Fruit fly (Drosophila melanogaster) whole organism, pupa: Measurements from ENCODE around the gene Mtl.

ENCODE experiments used
- CG10348 ChIP-seq: fragments of 200-800 bp; sonication (Bioruptor generic); IDR thresholded peaks from 2 replicates; pipeline ENCODE4 v1.3.6; 2022; ENCODE audit warnings: missing biosample characterization, missing genetic modification characterization
- CG12605 ChIP-seq: fragments of 200-800 bp; sonication (Bioruptor generic); IDR thresholded peaks from 2 replicates; pipeline ENCODE4 v1.3.6; 2022; ENCODE audit warnings: missing biosample characterization, missing genetic modification characterization
- CG13204 ChIP-seq: fragments of 200-800 bp; sonication (Bioruptor generic); optimal IDR thresholded peaks from 2 replicates; lab custom pipeline; 2018; ENCODE audit warnings: missing biosample characterization, mild to moderate bottlenecking, missing genetic modification characterization, moderate library complexity
- CG14655 ChIP-seq: fragments of 200-800 bp; sonication (Bioruptor generic); optimal IDR thresholded peaks from 3 replicates; lab custom pipeline; 2017; ENCODE audit warnings: mild to moderate bottlenecking, missing biosample characterization, missing genetic modification reagents, missing genetic modification characterization
- CG15710 ChIP-seq: fragments of 200-800 bp; sonication (Bioruptor generic); optimal IDR thresholded peaks from 2 replicates; lab custom pipeline; 2018; ENCODE audit warnings: missing biosample characterization, mild to moderate bottlenecking, missing genetic modification characterization, moderate library complexity
- CG17806 ChIP-seq: fragments of 200-800 bp; sonication (Bioruptor generic); optimal IDR thresholded peaks from 2 replicates; lab custom pipeline; 2018; ENCODE audit warnings: missing biosample characterization, mild to moderate bottlenecking, missing genetic modification characterization, moderate library complexity
- CG32121 ChIP-seq: fragments of 200-800 bp; sonication (Bioruptor generic); IDR thresholded peaks from 2 replicates; pipeline ENCODE4 v1.3.6; 2022; ENCODE audit warnings: missing biosample characterization, missing genetic modification characterization
- CG34367 ChIP-seq: fragments of 200-800 bp; sonication (Bioruptor generic); optimal IDR thresholded peaks from 2 replicates; lab custom pipeline; 2018; ENCODE audit warnings: missing biosample characterization, mild to moderate bottlenecking, missing genetic modification characterization
- CG4496 ChIP-seq: fragments of 200-800 bp; sonication (Bioruptor generic); IDR thresholded peaks from 3 replicates; pipeline ENCODE4 v1.3.6; 2022; ENCODE audit warnings: missing biosample characterization, missing genetic modification characterization
- CG8159 ChIP-seq: fragments of 200-800 bp; sonication (Bioruptor generic); optimal IDR thresholded peaks from 3 replicates; lab custom pipeline; 2018; ENCODE audit warnings: missing biosample characterization, mild to moderate bottlenecking, missing genetic modification characterization, moderate library complexity
- CG8301 ChIP-seq: fragments of 200-800 bp; sonication (Bioruptor generic); optimal IDR thresholded peaks from 2 replicates; lab custom pipeline; 2018; ENCODE audit warnings: missing biosample characterization, mild to moderate bottlenecking, missing genetic modification characterization
- CG9948 ChIP-seq: fragments of 200-800 bp; sonication (Bioruptor generic); optimal IDR thresholded peaks from 2 replicates; lab custom pipeline; 2018; ENCODE audit warnings: missing biosample characterization, mild to moderate bottlenecking, missing genetic modification characterization, moderate library complexity
- D1 ChIP-seq: fragments of 200-800 bp; sonication (Bioruptor generic); optimal IDR thresholded peaks from 2 replicates; lab custom pipeline; 2018; ENCODE audit warnings: missing biosample characterization, mild to moderate bottlenecking, missing genetic modification characterization, moderate library complexity
- EcR ChIP-seq: fragments of 200-800 bp; sonication (Bioruptor generic); optimal IDR thresholded peaks from 3 replicates; lab custom pipeline; 2019; ENCODE audit warnings: missing biosample characterization, missing genetic modification characterization, mild to moderate bottlenecking, moderate library complexity, missing genetic modification reagents
- Ets98B ChIP-seq: fragments of 200-800 bp; sonication (Bioruptor generic); IDR thresholded peaks from 2 replicates; pipeline ENCODE4 v1.3.6; 2022; ENCODE audit warnings: missing biosample characterization, missing genetic modification characterization
- Pif1A ChIP-seq: fragments of 200-800 bp; sonication (Bioruptor generic); optimal IDR thresholded peaks from 3 replicates; lab custom pipeline; 2016; ENCODE audit warnings: missing biosample characterization, missing genetic modification characterization
- Pif1B ChIP-seq: fragments of 200-800 bp; sonication (Bioruptor generic); optimal IDR thresholded peaks from 3 replicates; lab custom pipeline; 2016; ENCODE audit warnings: missing biosample characterization, missing genetic modification characterization
- Snoo ChIP-seq: fragments of 200-800 bp; sonication (Bioruptor generic); optimal IDR thresholded peaks from 3 replicates; lab custom pipeline; 2017; ENCODE audit warnings: missing biosample characterization, mild to moderate bottlenecking, missing genetic modification characterization, inconsistent platforms
- fd96Ca ChIP-seq: fragments of 200-800 bp; sonication (Bioruptor generic); IDR thresholded peaks from 3 replicates; pipeline ENCODE4 v1.3.6; 2022; ENCODE audit warnings: missing biosample characterization, missing genetic modification characterization
- gl ChIP-seq: fragments of 200-800 bp; sonication (Bioruptor generic); optimal IDR thresholded peaks from 2 replicates; lab custom pipeline; 2018; ENCODE audit warnings: missing biosample characterization, mild to moderate bottlenecking, missing genetic modification characterization
- rn ChIP-seq: fragments of 200-800 bp; sonication (Bioruptor generic); IDR thresholded peaks from 2 replicates; pipeline ENCODE4 v1.3.6; 2022; ENCODE audit warnings: missing biosample characterization, missing genetic modification characterization

Mtl gene

DNA sequence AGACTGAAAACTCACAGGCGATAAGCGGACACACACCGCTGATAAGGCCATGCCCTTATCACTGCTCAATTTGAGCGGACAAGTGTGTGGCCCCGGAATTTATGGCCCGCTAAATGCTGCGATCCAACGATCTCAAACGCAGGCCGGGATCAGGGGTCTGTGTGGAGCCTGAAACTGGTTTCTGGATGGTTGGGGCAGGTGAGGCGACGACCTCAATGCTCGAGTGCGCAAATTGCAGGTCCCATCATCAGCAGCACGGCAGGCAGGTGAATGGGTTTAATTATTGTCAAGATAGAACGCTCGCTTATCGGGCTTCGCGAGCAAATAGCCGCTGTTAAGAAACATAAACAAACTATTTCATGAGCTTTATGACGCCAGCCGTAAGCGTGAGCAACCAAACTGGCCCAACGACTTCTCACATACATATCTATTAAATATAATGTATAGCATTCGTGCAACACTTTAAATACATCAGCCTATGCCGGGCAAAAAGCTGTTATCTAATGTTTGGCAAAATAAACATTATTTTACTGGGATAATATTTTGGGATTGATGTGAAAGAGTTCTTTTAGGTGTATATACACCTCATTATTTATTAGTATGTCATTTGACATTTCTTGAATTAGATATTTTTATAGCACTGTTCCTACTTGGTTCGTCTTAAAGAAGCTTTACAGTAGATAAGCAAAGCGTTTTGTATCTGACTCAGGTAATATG lies 30.5 kb upstream of the Mtl start:
- TF ChIP-seq EcR (GFP tag; lab: Kevin White, UChicago) (peak; percentile 82), CG8159 (tag; lab: Kevin White, UChicago) (no peak), CG15710 (peak; percentile 15)

DNA sequence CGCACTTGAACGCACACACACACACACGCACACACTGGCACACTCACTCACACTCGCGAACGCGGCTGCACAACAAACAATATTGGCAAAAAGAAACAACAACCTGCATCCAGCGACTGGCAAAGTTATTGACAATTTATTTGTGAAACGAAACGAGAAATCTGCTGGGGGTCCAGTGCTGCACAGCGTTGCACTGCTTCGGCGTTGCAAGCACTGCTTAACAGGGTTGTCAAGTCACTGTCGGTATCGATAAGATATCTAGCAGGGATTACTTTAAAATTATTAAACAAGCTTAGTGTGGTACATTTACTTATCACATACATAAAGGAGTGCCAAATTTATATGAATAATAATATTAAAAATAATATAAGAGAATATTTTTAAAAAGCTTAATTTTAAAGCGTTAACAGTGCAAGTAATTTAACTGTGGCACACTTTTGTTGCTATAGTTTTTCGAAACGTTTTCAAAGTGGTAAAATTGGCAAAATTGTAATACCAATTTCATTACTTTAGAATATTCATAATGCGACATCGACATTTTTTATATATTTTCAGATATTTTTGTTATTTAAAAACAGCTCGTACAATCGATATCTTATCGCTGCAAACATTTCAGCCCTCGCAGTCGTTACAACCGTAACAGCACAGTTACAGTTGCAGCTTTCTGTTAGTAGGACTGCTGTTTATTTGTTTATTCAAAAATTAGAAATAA lies 28.8 kb upstream of the Mtl start, which contains the start of the genes dsd and Tusp:
Gene dsd (minus strand): TSS at position 179 of the 712 bp plus-strand sequence.
Gene Tusp (plus strand): TSS at position 662 of the 712 bp plus-strand sequence.
- no peak for TF ChIP-seq gl (tag; lab: Kevin White, UChicago)
- peak; percentile 30 for TF ChIP-seq CG34367 (tag; lab: Kevin White, UChicago)
- TF ChIP-seq CG12605 = no peak
- peak; percentile 37 for TF ChIP-seq CG17806 (tag; lab: Kevin White, UChicago)
- TF ChIP-seq CG4496 (GFP tag; lab: Robert Waterston, UW) = peak; percentile 81
- peak; percentile 32 for TF ChIP-seq CG8301 (tag; lab: Kevin White, UChicago)
- peak; percentile 50 for TF ChIP-seq Snoo (tag; lab: Kevin White, UChicago)
- peak; percentile 3 for TF ChIP-seq CG9948 (tag; lab: Kevin White, UChicago)
- TF ChIP-seq EcR (GFP tag; lab: Kevin White, UChicago) = no peak
- peak; percentile 56; the same call in 2 of the 3 replicates for TF ChIP-seq fd96Ca
- peak; percentile 44 for TF ChIP-seq Pif1A (GFP tag; lab: Kevin White, UChicago)
- TF ChIP-seq rn (GFP tag; lab: Robert Waterston, UW) = peak; percentile 38; the same call in 1 of the 2 replicates
- 0 out of 2 replicates have a peak, but pooled peaks have one; percentile 12 for TF ChIP-seq CG10348
- TF ChIP-seq Ets98B = peak; percentile 62
- TF ChIP-seq Pif1B = peak; percentile 47
- peak; percentile 64 for TF ChIP-seq CG15710
- peak; percentile 52 for TF ChIP-seq CG8159 (tag; lab: Kevin White, UChicago)
- peak; percentile 68 for TF ChIP-seq CG14655 (GFP tag; lab: Kevin White, UChicago)
- TF ChIP-seq CG32121 (GFP tag; lab: Robert Waterston, UW) = peak; percentile 59
- no peak for TF ChIP-seq CG13204
- TF ChIP-seq D1 (tag; lab: Kevin White, UChicago) = no peak
- TF ChIP-seq, all 21 proteins: peak for 16

DNA sequence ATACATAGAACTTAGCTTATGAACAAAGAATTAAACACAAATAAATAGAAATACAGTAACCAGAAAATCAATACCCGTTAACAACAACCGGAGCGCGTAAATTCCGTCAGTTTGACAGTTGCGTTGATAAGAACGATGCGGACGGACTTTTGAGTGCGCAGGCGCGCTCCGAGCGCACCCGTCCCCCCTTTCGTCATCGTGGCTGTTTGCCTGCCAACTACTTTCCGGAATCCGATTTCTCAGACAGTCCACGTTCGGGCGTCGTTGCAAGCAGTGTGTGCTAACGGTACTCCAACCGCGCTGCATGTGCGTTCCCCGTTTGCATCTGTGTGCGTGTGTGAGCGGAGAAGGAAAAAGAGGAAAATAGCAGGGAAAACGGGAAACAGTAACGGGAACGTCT lies 28.2 kb upstream of the Mtl start:
- TF ChIP-seq Ets98B (0 out of 2 replicates have a peak, but pooled peaks have one; percentile 13), CG14655 (GFP tag; lab: Kevin White, UChicago) (no peak)

DNA sequence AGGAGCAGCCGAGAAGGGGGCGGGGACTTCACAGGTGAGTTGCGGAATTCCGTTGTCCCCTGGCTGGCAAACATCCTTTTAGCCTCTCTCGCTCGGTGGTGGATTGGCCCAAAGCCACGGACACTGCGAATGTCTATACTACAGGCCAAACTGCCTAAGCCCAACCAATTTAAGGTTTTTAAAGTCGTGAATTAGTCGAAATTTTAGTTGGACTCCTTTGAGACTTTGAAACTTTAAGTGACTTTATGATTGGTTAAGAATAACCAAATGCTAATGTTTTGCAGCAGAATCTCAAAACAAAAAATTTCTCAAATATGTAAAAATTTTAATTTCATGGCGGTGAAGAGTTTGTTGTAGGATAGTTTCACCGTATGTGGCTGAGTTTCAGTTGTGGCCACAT lies 27.7 kb upstream of the Mtl start:
- TF ChIP-seq fd96Ca (0 out of 3 replicates have a peak, but pooled peaks have one; percentile 8), CG8159 (tag; lab: Kevin White, UChicago) (no peak)

DNA sequence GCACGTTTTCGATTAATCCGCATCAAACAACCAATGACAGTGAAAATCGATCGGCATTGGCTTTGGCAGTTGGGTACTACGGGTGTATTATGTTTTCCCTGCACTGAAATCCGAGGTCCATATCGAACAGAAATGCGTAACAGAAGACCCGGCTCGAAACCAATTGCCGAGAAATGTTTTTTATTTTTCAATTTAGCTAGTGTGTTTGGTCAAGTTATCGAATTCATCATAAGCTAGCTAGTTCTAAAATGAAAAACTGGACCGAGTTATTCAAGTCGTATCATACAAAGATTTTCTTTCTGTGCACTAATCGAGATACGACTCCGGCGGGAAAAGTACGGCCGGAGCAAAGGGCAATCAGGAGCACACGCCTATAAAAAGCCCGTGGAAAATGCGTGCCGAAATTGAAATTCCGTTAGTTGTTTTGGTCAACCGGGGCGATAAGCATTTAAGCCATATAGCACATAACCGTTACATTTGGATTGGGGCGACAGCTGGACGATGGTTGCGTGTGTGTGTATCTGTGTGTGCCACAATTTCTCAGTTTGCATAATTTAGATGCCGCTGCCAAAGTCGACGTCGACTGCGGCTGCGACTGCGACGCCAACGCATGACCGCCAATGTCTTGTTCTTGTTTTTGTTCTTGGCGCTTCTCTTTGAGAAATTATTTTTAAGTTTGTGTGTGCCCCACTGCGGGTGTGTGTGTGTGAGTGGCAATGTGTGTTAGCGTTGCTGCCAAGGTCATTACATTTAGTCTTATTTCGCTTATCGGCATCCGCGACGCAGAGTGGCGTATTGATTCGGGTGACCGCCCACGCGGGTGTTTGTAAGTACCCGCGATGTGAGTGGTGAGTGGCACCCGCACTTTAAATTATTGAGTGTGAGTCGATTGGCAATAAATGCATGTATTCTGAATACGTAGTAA lies 26.8 kb upstream of the Mtl start:
- TF ChIP-seq rn (GFP tag; lab: Robert Waterston, UW) = no peak
- no peak for TF ChIP-seq CG8159 (tag; lab: Kevin White, UChicago)
- TF ChIP-seq Ets98B = no peak
- no peak for TF ChIP-seq CG14655 (GFP tag; lab: Kevin White, UChicago)
- no peak for TF ChIP-seq D1 (tag; lab: Kevin White, UChicago)
- TF ChIP-seq CG8301 (tag; lab: Kevin White, UChicago) = no peak
- TF ChIP-seq CG34367 (tag; lab: Kevin White, UChicago) = no peak
- TF ChIP-seq, all 21 proteins: peak for 0

DNA sequence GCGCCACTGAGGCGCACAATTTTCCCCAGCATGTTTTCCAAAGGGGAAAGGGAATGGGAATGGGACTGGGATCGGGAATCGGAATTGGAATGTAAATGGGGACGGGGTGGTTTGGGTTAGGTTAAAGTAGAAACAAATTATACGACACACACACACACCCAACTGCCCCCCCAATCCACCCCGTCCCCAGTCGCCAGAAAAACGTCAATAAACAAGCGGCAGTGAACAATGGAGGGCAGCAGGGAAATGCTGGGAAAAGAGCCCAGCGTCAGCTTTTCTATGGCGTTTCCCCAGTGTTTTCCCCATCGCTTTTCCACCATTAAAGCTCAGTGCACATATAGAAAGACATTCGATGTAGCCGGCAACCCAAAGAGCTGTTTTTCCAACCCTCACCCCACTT lies 25.6 kb upstream of the Mtl start:
- TF ChIP-seq CG12605 = no peak
- TF ChIP-seq gl (tag; lab: Kevin White, UChicago) = no peak
- TF ChIP-seq Snoo (tag; lab: Kevin White, UChicago) = no peak
- no peak for TF ChIP-seq CG15710
- TF ChIP-seq CG13204 = no peak
- no peak for TF ChIP-seq CG32121 (GFP tag; lab: Robert Waterston, UW)
- no peak for TF ChIP-seq CG9948 (tag; lab: Kevin White, UChicago)
- no peak for TF ChIP-seq rn (GFP tag; lab: Robert Waterston, UW)
- TF ChIP-seq CG8159 (tag; lab: Kevin White, UChicago) = no peak
- no peak for TF ChIP-seq CG8301 (tag; lab: Kevin White, UChicago)
- TF ChIP-seq Pif1B = no peak
- TF ChIP-seq CG17806 (tag; lab: Kevin White, UChicago) = no peak
- TF ChIP-seq EcR (GFP tag; lab: Kevin White, UChicago) = no peak
- TF ChIP-seq Ets98B = no peak
- TF ChIP-seq CG4496 (GFP tag; lab: Robert Waterston, UW) = no peak
- no peak for TF ChIP-seq CG14655 (GFP tag; lab: Kevin White, UChicago)
- no peak for TF ChIP-seq CG10348
- TF ChIP-seq fd96Ca = no peak
